Fruit fly (Drosophila melanogaster) whole organism, wandering third instar larva: Measurements from ENCODE around the gene Ugt36F1.

Experiments
- CG9705 ChIP-seq: fragments of 200-800 bp; sonication (Bioruptor generic); optimal IDR thresholded peaks from 2 replicates; lab custom pipeline; 2018; ENCODE audit warnings: missing biosample characterization, mild to moderate bottlenecking, missing genetic modification characterization
- Dfd ChIP-seq: fragments of >200 bp; optimal IDR thresholded peaks from 2 replicates; lab custom pipeline; 2017; ENCODE audit warnings: missing biosample characterization, missing genetic modification characterization
- Dif ChIP-seq: fragments of 200-275, 200-300 bp; sonication (Bioruptor generic); optimal IDR thresholded peaks from 2 replicates; lab custom pipeline; 2018; ENCODE audit warnings: missing biosample characterization, missing genetic modification characterization; ENCODE audit not compliant: partially characterized antibody
- HLH106 ChIP-seq: fragments of 200-800 bp; optimal IDR thresholded peaks from 3 replicates; lab custom pipeline; 2019; ENCODE audit warnings: missing biosample characterization, mild to moderate bottlenecking, missing genetic modification characterization, moderate library complexity
- Hr78 ChIP-seq: fragments of >200 bp; optimal IDR thresholded peaks from 2 replicates; lab custom pipeline; 2017; ENCODE audit warnings: missing biosample characterization, missing genetic modification characterization
- Vsx2 ChIP-seq: fragments of 200-300, 225-300 bp; sonication (Bioruptor generic); optimal IDR thresholded peaks from 2 replicates; lab custom pipeline; 2018; ENCODE audit warnings: missing biosample characterization, missing genetic modification characterization; ENCODE audit not compliant: partially characterized antibody
- brk ChIP-seq: fragments of 200-800 bp; sonication (Bioruptor generic); optimal IDR thresholded peaks from 2 replicates; lab custom pipeline; 2016; ENCODE audit warnings: missing biosample characterization, mild to moderate bottlenecking, missing genetic modification characterization
- ey ChIP-seq: fragments of 200-800 bp; sonication (Bioruptor generic); optimal IDR thresholded peaks from 2 replicates; lab custom pipeline; 2016; ENCODE audit warnings: missing biosample characterization, missing genetic modification characterization
- foxo ChIP-seq, 2 experiments: fragments of 200-800 bp; sonication (Bioruptor generic); optimal IDR thresholded peaks; 2 replicates in 1 of 2; 3 replicates in 1 of 2; lab custom pipeline; 2016 to 2017; ENCODE audit warnings: missing biosample characterization in 2 of 2, missing genetic modification characterization in 2 of 2
- jim ChIP-seq: fragments of 175-275, 200-325 bp; sonication (Bioruptor generic); optimal IDR thresholded peaks from 2 replicates; lab custom pipeline; 2016; ENCODE audit warnings: missing biosample characterization, mild to moderate bottlenecking, missing genetic modification characterization
- lola ChIP-seq: fragments of >200 bp; optimal IDR thresholded peaks from 2 replicates; lab custom pipeline; 2017; ENCODE audit warnings: missing biosample characterization, missing genetic modification characterization
- psq ChIP-seq: fragments of 200-800 bp; sonication (Bioruptor generic); optimal IDR thresholded peaks from 3 replicates; lab custom pipeline; 2017; ENCODE audit warnings: missing biosample characterization, mild to moderate bottlenecking, missing genetic modification characterization, moderate library complexity
- sv ChIP-seq: fragments of 200-800 bp; sonication (Bioruptor generic); optimal IDR thresholded peaks from 3 replicates; lab custom pipeline; 2016; ENCODE audit warnings: missing biosample characterization, missing genetic modification characterization

DNA sequence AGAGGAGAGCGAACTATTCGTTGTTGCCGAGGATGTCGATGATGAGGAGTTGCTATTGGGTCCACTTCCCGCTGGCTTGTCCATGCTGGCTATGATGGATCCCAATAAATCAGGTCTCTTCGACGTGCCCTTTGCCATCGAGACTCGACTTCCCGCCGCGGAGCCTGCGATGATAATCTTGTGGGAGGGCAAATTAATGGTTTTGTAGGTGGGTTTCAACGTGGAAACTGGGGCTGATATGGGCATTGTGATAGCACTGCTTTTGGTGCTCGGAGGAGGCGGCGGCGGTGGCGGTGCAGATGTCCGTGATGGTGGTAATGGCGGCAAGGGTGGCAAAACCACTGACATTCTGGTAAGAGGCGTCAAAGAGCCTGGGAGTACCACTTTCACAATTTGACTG lies 15.4 kb downstream of the Ugt36F1 start:
- TF ChIP-seq Dfd (GFP tag; lab: Kevin White, UChicago): no peak
- TF ChIP-seq Vsx2 (GFP tag; lab: Kevin White, UChicago): no peak
- TF ChIP-seq Dif (GFP tag; lab: Kevin White, UChicago): no peak
- TF ChIP-seq psq (GFP tag; lab: Kevin White, UChicago): no peak
- no peak for TF ChIP-seq foxo (GFP tag; optimal IDR thresholded peaks at IDR 0.05; lab: Kevin White, UChicago)
- TF ChIP-seq lola (GFP tag; lab: Kevin White, UChicago): no peak
- TF ChIP-seq HLH106 (tag; lab: Kevin White, UChicago): no peak
- TF ChIP-seq CG9705 (GFP tag; lab: Kevin White, UChicago): no peak
- TF ChIP-seq brk: no peak
- TF ChIP-seq Hr78 (GFP tag; lab: Kevin White, UChicago): no peak
- TF ChIP-seq ey: no peak
- TF ChIP-seq jim (GFP tag; lab: Kevin White, UChicago): no peak
- TF ChIP-seq sv: no peak
